Fruit fly (Drosophila melanogaster): ENCODE data around the gene CG12375.

CG12375 gene

DNA sequence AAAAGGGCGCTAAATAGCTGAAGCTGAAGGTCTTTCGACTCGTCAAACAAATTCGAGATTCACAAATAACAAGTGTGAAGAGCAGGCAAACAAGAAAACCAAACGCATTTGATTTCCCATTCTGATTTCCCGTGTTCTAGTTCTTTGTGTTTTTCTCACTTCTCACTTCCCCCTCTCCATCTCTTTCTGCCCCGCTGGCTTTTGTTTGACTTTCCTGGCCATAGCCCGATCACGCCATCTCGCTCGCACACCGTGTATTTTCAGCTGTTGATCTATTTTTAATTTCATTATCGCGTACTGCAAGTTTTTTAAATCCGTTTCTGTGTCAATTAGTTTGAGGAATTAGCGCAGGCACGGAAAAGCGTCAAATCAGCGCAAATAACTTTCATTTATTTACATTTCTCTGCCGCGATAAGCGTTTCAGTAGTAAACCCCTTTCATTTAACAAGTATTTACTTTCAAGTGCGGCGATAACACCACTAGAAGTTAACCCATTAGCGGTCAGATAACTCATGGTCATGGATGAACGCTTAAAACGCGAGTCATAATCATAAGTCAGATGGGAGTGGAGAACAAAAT lies 37.0 kb upstream of the CG12375 start (continued):
- TF ChIP-seq crol (GFP tag; IDR thresholded peaks at IDR 0.05) (peak; percentile 72), lilli (GFP tag; optimal IDR thresholded peaks at IDR 0.05) (no peak), Doc2 (GFP tag; IDR thresholded peaks at IDR 0.05) (no peak), bowl (GFP tag; IDR thresholded peaks at IDR 0.05) (no peak), CG18262 (tag; optimal IDR thresholded peaks at IDR 0.05) (no peak), Max (GFP tag; optimal IDR thresholded peaks at IDR 0.05) (no peak), CG8290 (GFP tag; optimal IDR thresholded peaks at IDR 0.05) (no peak), CG8290 (tag; optimal IDR thresholded peaks at IDR 0.05) (no peak), CG30431 (GFP tag; optimal IDR thresholded peaks at IDR 0.05) (no peak), az2 (GFP tag; optimal IDR thresholded peaks at IDR 0.05) (no peak), HLH4C (GFP tag; IDR thresholded peaks at IDR 0.05; ENCODE audit: partially characterized antibody) (no peak), tll (GFP tag; optimal IDR thresholded peaks at IDR 0.05) (peak in 1 of 2 experiments; percentile 78), Atf6 (GFP tag; IDR thresholded peaks at IDR 0.05) (no peak), sd (tag; optimal IDR thresholded peaks at IDR 0.05) (peak; percentile 18), CG13894 (tag; optimal IDR thresholded peaks at IDR 0.05) (no peak), sens-2 (GFP tag; IDR thresholded peaks at IDR 0.05) (0 out of 2 replicates have a peak, but pooled peaks have one; percentile 45), cg (GFP tag; optimal IDR thresholded peaks at IDR 0.05) (no peak), CG15011 (GFP tag; optimal IDR thresholded peaks at IDR 0.05) (no peak), CG6813 (GFP tag; optimal IDR thresholded peaks at IDR 0.05) (peak; percentile 9), CG12769 (tag; optimal IDR thresholded peaks at IDR 0.05) (peak; percentile 70), Atf-2 (GFP tag; optimal IDR thresholded peaks at IDR 0.05) (no peak), CG2116 (GFP tag; optimal IDR thresholded peaks at IDR 0.05) (no peak), tin (GFP tag; optimal IDR thresholded peaks at IDR 0.05) (no peak), CG8281 (tag; optimal IDR thresholded peaks at IDR 0.05) (peak; percentile 9), CG2199 (GFP tag; IDR thresholded peaks at IDR 0.05) (0 out of 3 replicates have a peak, but pooled peaks have one; percentile 8), CG12219 (GFP tag; optimal IDR thresholded peaks at IDR 0.05) (no peak), chinmo (GFP tag; IDR thresholded peaks at IDR 0.05; ENCODE audit: partially characterized antibody) (0 out of 4 replicates have a peak, but pooled peaks have one; percentile 50), HLHmδ (GFP tag; optimal IDR thresholded peaks at IDR 0.05) (no peak), grn (GFP tag; optimal IDR thresholded peaks at IDR 0.05) (peak; percentile 21), ab (GFP tag; optimal IDR thresholded peaks at IDR 0.05) (no peak), Myb (GFP tag; optimal IDR thresholded peaks at IDR 0.05) (no peak), tx (GFP tag; optimal IDR thresholded peaks at IDR 0.05) (no peak), vfl (GFP tag; optimal IDR thresholded peaks at IDR 0.05) (no peak), CG10979 (tag; optimal IDR thresholded peaks at IDR 0.05) (no peak), lov (optimal IDR thresholded peaks at IDR 0.05) (no peak), lov (GFP tag; IDR thresholded peaks at IDR 0.05) (no peak), CG10431 (GFP tag; optimal IDR thresholded peaks at IDR 0.05) (no peak), CG31388 (GFP tag; optimal IDR thresholded peaks at IDR 0.05) (no peak), exex (tag; optimal IDR thresholded peaks at IDR 0.05) (peak; percentile 46), CG34224 (GFP tag; IDR thresholded peaks at IDR 0.05; ENCODE audit: partially characterized antibody) (no peak), CG14965 (GFP tag; optimal IDR thresholded peaks at IDR 0.05; ENCODE audit: borderline replicate concordance) (no peak), Hr3 (GFP tag; optimal IDR thresholded peaks at IDR 0.05) (no peak), CG9817 (tag; optimal IDR thresholded peaks at IDR 0.05) (no peak), CG32767 (GFP tag; IDR thresholded peaks at IDR 0.05) (no peak), onecut (GFP tag; IDR thresholded peaks at IDR 0.05) (no peak), lab (GFP tag; optimal IDR thresholded peaks at IDR 0.05) (peak; percentile 3), mirr (GFP tag; optimal IDR thresholded peaks at IDR 0.05) (peak; percentile 9), dm (GFP tag; optimal IDR thresholded peaks at IDR 0.05) (no peak), croc (GFP tag; conservative IDR thresholded peaks at IDR 0.05) (no peak), CG9797 (GFP tag; optimal IDR thresholded peaks at IDR 0.05) (no peak), H2.0 (GFP tag; IDR thresholded peaks at IDR 0.05) (0 out of 2 replicates have a peak, but pooled peaks have one; percentile 1)
